Fruit fly (Drosophila melanogaster) whole organism: ENCODE data around the gene CG17746.

Source experiments
- CG8478 ChIP-seq: fragments of >200 bp; optimal IDR thresholded peaks from 2 replicates; lab custom pipeline; 2018; ENCODE audit warnings: inconsistent platforms
- pan ChIP-seq: fragments of >200 bp; optimal IDR thresholded peaks from 2 replicates; lab custom pipeline; 2017
- usp ChIP-seq: fragments of >200 bp; optimal IDR thresholded peaks from 2 replicates; lab custom pipeline; 2017; ENCODE audit warnings: missing biosample characterization, missing genetic modification characterization, mixed read lengths

DNA sequence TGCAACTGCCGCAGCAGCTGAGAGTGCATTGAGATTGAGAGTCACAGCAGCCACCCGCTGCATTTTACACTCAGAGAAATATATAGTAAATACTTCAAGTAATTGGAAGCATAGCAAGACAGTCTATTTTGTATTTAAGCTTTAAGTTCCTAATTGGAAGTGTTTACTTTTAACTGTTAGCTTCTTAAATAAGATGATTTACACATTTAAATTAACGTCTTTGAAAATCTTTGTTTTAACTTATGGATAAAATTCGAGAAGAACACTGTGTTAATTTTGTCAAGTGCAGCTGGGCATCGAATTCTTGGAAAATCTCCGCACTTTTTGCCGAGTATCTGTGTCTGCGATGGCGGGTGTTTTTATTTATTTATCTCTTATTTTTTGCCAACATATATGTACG, 20.3 kb upstream of the CG17746 start:
- TF ChIP-seq CG8478 (no peak), usp (GFP tag; lab: Kevin White, UChicago) (no peak), pan (lab: Kevin White, UChicago) (no peak)
